Worm (Caenorhabditis elegans): ENCODE results near the gene dsl-7.

dsl-7 gene

ce11 chrV:13003378-13003777, 10.4 kb downstream of the dsl-7 start (continued):
- peak; percentile 39 for TF ChIP-seq him-1 (tag; optimal IDR thresholded peaks at IDR 0.05)
- no peak for TF ChIP-seq ceh-91 (GFP tag; IDR thresholded peaks at IDR 0.05)
- no peak for TF ChIP-seq F39B2.1 (GFP tag; IDR thresholded peaks at IDR 0.05)
- peak; percentile 67 for TF ChIP-seq F49E8.2 (tag; optimal IDR thresholded peaks at IDR 0.05; ENCODE audit: insufficient read depth)
- no peak for TF ChIP-seq ztf-28 (GFP tag; IDR thresholded peaks at IDR 0.05)
- peak; percentile 37 for TF ChIP-seq B0336.3 (GFP tag; IDR thresholded peaks at IDR 0.05)
- no peak for TF ChIP-seq tlf-1 (GFP tag; optimal IDR thresholded peaks at IDR 0.05)
- TF ChIP-seq F10E7.11 (tag; optimal IDR thresholded peaks at IDR 0.05) = no peak
- peak; percentile 72; the same call in 1 of the 2 replicates for TF ChIP-seq dox-1 (GFP tag; IDR thresholded peaks at IDR 0.05)
- TF ChIP-seq ama-1 (optimal IDR thresholded peaks at IDR 0.05) = no peak
- TF ChIP-seq ama-1 (GFP tag; optimal IDR thresholded peaks at IDR 0.05) = peak; percentile 63 to 76
- TF ChIP-seq C06A6.2 (GFP tag; conservative IDR thresholded peaks at IDR 0.05) = no peak
- no peak for TF ChIP-seq tbx-9 (tag; optimal IDR thresholded peaks at IDR 0.05; ENCODE audit: borderline replicate concordance)
- TF ChIP-seq nhr-90 (tag; optimal IDR thresholded peaks at IDR 0.05) = peak; percentile 76
- peak; percentile 29; the same call in 1 of the 2 replicates for TF ChIP-seq Y53G8AR.9 (GFP tag; conservative IDR thresholded peaks at IDR 0.05)
- TF ChIP-seq lin-26 (GFP tag; IDR thresholded peaks at IDR 0.05) = peak; percentile 87
- TF ChIP-seq ztf-22 (GFP tag; optimal IDR thresholded peaks at IDR 0.05) = no peak
- peak; percentile 0 for TF ChIP-seq nhr-179 (tag; optimal IDR thresholded peaks at IDR 0.05)
- peak; percentile 50 for TF ChIP-seq athp-1 (tag; optimal IDR thresholded peaks at IDR 0.05)
- peak; percentile 71 for TF ChIP-seq fkh-3 (tag; optimal IDR thresholded peaks at IDR 0.05)
- TF ChIP-seq egl-44 (GFP tag; IDR thresholded peaks at IDR 0.05) = peak; percentile 84; the same call in 1 of the 2 replicates
- peak; percentile 39; the same call in 1 of the 2 replicates for TF ChIP-seq Y56A3A.18 (GFP tag; IDR thresholded peaks at IDR 0.05)
- TF ChIP-seq ceh-27 (GFP tag; optimal IDR thresholded peaks at IDR 0.05) = peak; percentile 37
- no peak for TF ChIP-seq pha-4 (tag; optimal IDR thresholded peaks at IDR 0.05)
- no peak for TF ChIP-seq madf-8 (GFP tag; conservative IDR thresholded peaks at IDR 0.05)
- TF ChIP-seq ccch-3 (GFP tag; optimal IDR thresholded peaks at IDR 0.05) = no peak
- TF ChIP-seq ets-4 (GFP tag; optimal IDR thresholded peaks at IDR 0.05) = no peak
- peak; percentile 68 for TF ChIP-seq T07F8.4 (tag; optimal IDR thresholded peaks at IDR 0.05)
- TF ChIP-seq Y79H2A.3 (GFP tag; conservative IDR thresholded peaks at IDR 0.05) = no peak
- no peak for TF ChIP-seq egrh-3 (GFP tag; IDR thresholded peaks at IDR 0.05)
- TF ChIP-seq cebp-1 (GFP tag; IDR thresholded peaks at IDR 0.05) = no peak
- peak; percentile 67 for TF ChIP-seq cebp-1 (tag; optimal IDR thresholded peaks at IDR 0.05)
- TF ChIP-seq snpc-3.4 (tag; optimal IDR thresholded peaks at IDR 0.05) = peak; percentile 92
- TF ChIP-seq let-526 (GFP tag; IDR thresholded peaks at IDR 0.05) = 0 out of 2 replicates have a peak, but pooled peaks have one; percentile 44
- TF ChIP-seq pbrm-1 (GFP tag; IDR thresholded peaks at IDR 0.05) = peak; percentile 67
- TF ChIP-seq madf-10 (tag; optimal IDR thresholded peaks at IDR 0.05) = peak; percentile 58
- TF ChIP-seq attf-3 (GFP tag; conservative IDR thresholded peaks at IDR 0.05) = peak; percentile 58
- TF ChIP-seq Y67H2A.10 (GFP tag; conservative IDR thresholded peaks at IDR 0.05) = no peak
- peak; percentile 87 for TF ChIP-seq B0261.1 (tag; optimal IDR thresholded peaks at IDR 0.05)
- TF ChIP-seq hsf-1 (GFP tag; IDR thresholded peaks at IDR 0.05) = no peak
- no peak for TF ChIP-seq Y53F4B.3 (GFP tag; IDR thresholded peaks at IDR 0.05)
- TF ChIP-seq ztf-6 (GFP tag; IDR thresholded peaks at IDR 0.05) = 0 out of 2 replicates have a peak, but pooled peaks have one; percentile 28
- TF ChIP-seq K12H6.12 (tag; optimal IDR thresholded peaks at IDR 0.05) = peak; percentile 58
- no peak for TF ChIP-seq hlh-26 (GFP tag; conservative IDR thresholded peaks at IDR 0.05)
- TF ChIP-seq sptf-2 (GFP tag; optimal IDR thresholded peaks at IDR 0.05) = peak; percentile 37
- peak; percentile 85 for TF ChIP-seq snpc-1.3 (tag; optimal IDR thresholded peaks at IDR 0.05; ENCODE audit: insufficient read depth)
- peak in 1 of 3 experiments; percentile 56 for TF ChIP-seq lin-35 (GFP tag; optimal IDR thresholded peaks at IDR 0.05)
- no peak for TF ChIP-seq F57C9.4 (tag; optimal IDR thresholded peaks at IDR 0.05)
- no peak for TF ChIP-seq nfya-2 (GFP tag; IDR thresholded peaks at IDR 0.05)

Measured in whole organism, young adult.